ENCODE assay signal across 3 worm cellular contexts in the genomic region with DNA sequence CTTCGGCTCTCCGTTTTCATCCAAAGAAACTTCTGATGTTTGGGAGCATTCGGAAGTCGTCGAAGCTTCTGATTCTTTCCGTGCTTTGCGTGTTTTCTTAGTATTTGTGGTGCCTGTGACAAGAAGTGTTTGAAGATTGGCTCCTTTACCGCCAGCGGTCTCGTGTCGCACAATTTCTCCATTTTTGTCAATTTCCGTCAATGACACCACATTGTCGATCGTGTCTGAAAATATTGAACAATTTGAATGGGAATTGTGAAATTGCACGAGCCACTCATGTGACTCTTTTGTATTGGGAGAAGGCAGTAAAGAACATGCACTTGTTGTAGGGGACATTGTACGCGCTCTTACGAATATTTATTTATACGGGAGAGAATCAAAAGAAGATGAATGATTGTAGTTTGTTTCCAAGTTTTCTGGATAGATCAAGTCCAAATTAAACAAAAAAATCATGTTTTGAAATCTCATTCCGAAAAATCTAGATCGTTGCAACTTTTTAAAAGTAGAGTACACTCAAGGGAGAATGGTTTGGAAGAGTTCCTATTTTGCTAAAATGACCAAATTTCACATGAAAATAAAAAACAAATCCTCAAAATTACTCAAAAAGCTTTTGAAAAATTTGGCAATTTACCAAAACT.
TF ChIP-seq lines count a peak whose summit lies in the region.

No protein-coding gene starts in this region.

TF ChIP-seq in whole organism, L1 larva, 84 proteins besides CTCF, POLR2A, EP300 and RAD21 (continued from another document):
- TF ChIP-seq unc-62 (GFP tag; optimal IDR thresholded peaks at IDR 0.05; lab: Kevin White, UChicago) (no peak), unc-130 (tag; optimal IDR thresholded peaks at IDR 0.05; lab: Kevin White, UChicago) (no peak), aly-2 (tag; optimal IDR thresholded peaks at IDR 0.05; lab: Kevin White, UChicago) (no peak)
TF ChIP-seq in whole organism, L1 larva: peak in this region for 7.

TF ChIP-seq in whole organism, L4 larva, 104 proteins besides CTCF, POLR2A, EP300 and RAD21 (continued from another document):
- peak; percentile 26 for TF ChIP-seq dmd-6 (GFP tag; IDR thresholded peaks at IDR 0.05; lab: Robert Waterston, UW)
- TF ChIP-seq daf-16 (GFP tag; optimal IDR thresholded peaks at IDR 0.05; lab: Kevin White, UChicago): no peak
- TF ChIP-seq daf-16 (tag; optimal IDR thresholded peaks at IDR 0.05; lab: Kevin White, UChicago): peak; percentile 47
- TF ChIP-seq php-3 (GFP tag; IDR thresholded peaks at IDR 0.05; lab: Robert Waterston, UW): peak; percentile 41; the same call in 1 of the 2 replicates
- no peak for TF ChIP-seq spr-3 (GFP tag; optimal IDR thresholded peaks at IDR 0.05; lab: Kevin White, UChicago)
- peak; percentile 57 for TF ChIP-seq hlh-11 (tag; optimal IDR thresholded peaks at IDR 0.05; lab: Kevin White, UChicago)
- no peak for TF ChIP-seq aly-2 (tag; optimal IDR thresholded peaks at IDR 0.05; lab: Kevin White, UChicago)
- TF ChIP-seq dve-1 (tag; optimal IDR thresholded peaks at IDR 0.05; lab: Kevin White, UChicago; ENCODE audit: insufficient read depth): peak; percentile 70
- TF ChIP-seq nhr-28 (tag; optimal IDR thresholded peaks at IDR 0.05; lab: Kevin White, UChicago): peak; percentile 67
- no peak for TF ChIP-seq spr-1 (tag; optimal IDR thresholded peaks at IDR 0.05; lab: Kevin White, UChicago)

TF ChIP-seq in whole organism, young adult, 124 proteins besides CTCF, POLR2A, EP300 and RAD21 (continued from another document):
- peak; percentile 67 for TF ChIP-seq nfyb-1 (GFP tag; IDR thresholded peaks at IDR 0.05; lab: Robert Waterston, UW)
- no peak for TF ChIP-seq F57A8.1 (GFP tag; optimal IDR thresholded peaks at IDR 0.05; lab: Kevin White, UChicago)
- TF ChIP-seq egrh-3 (GFP tag; IDR thresholded peaks at IDR 0.05; lab: Robert Waterston, UW): 0 out of 2 replicates have a peak, but pooled peaks have one; percentile 5
- no peak for TF ChIP-seq zfh-2 (GFP tag; conservative IDR thresholded peaks at IDR 0.05; lab: Robert Waterston, UW)
- no peak for TF ChIP-seq ztf-26 (tag; optimal IDR thresholded peaks at IDR 0.05; lab: Kevin White, UChicago)
- peak; percentile 18 for TF ChIP-seq repo-1 (tag; optimal IDR thresholded peaks at IDR 0.05; lab: Kevin White, UChicago)
- no peak for TF ChIP-seq lin-26 (GFP tag; IDR thresholded peaks at IDR 0.05; lab: Robert Waterston, UW)
- no peak for TF ChIP-seq unc-130 (GFP tag; optimal IDR thresholded peaks at IDR 0.05; lab: Kevin White, UChicago)
- TF ChIP-seq ceh-79 (tag; optimal IDR thresholded peaks at IDR 0.05; lab: Kevin White, UChicago): no peak
- no peak for TF ChIP-seq pha-4 (tag; optimal IDR thresholded peaks at IDR 0.05; lab: Kevin White, UChicago)
- peak; percentile 33; the same call in 1 of the 2 replicates for TF ChIP-seq madf-3 (GFP tag; IDR thresholded peaks at IDR 0.05; lab: Robert Waterston, UW)
- TF ChIP-seq mel-28 (tag; optimal IDR thresholded peaks at IDR 0.05; lab: Kevin White, UChicago; ENCODE audit: borderline replicate concordance): peak; percentile 27
- TF ChIP-seq unc-62 (GFP tag; optimal IDR thresholded peaks at IDR 0.05; lab: Kevin White, UChicago): no peak
- TF ChIP-seq snpc-4 (GFP tag; optimal IDR thresholded peaks at IDR 0.05; lab: Kevin White, UChicago): no peak
- TF ChIP-seq snpc-4 (tag; optimal IDR thresholded peaks at IDR 0.05; lab: Kevin White, UChicago): no peak
- no peak for TF ChIP-seq madf-10 (tag; optimal IDR thresholded peaks at IDR 0.05; lab: Kevin White, UChicago)
- TF ChIP-seq sea-2 (GFP tag; IDR thresholded peaks at IDR 0.05; lab: Robert Waterston, UW): 0 out of 2 replicates have a peak, but pooled peaks have one; percentile 73
- no peak; the same call in 1 of the 2 replicates for TF ChIP-seq K11D2.4 (GFP tag; IDR thresholded peaks at IDR 0.05; lab: Robert Waterston, UW)
- TF ChIP-seq B0336.3 (GFP tag; IDR thresholded peaks at IDR 0.05; lab: Robert Waterston, UW): peak; percentile 59; the same call in 1 of the 2 replicates
- TF ChIP-seq F55B11.4 (tag; optimal IDR thresholded peaks at IDR 0.05; lab: Kevin White, UChicago; ENCODE audit: borderline replicate concordance, insufficient read depth): no peak
- no peak for TF ChIP-seq mcd-1 (GFP tag; IDR thresholded peaks at IDR 0.05; lab: Robert Waterston, UW)
- no peak for TF ChIP-seq nfya-1 (tag; optimal IDR thresholded peaks at IDR 0.05; lab: Kevin White, UChicago; ENCODE audit: borderline replicate concordance, insufficient read depth)
- peak; percentile 59; the same call in 1 of the 2 replicates for TF ChIP-seq Y53G8AR.9 (GFP tag; conservative IDR thresholded peaks at IDR 0.05; lab: Robert Waterston, UW)
- TF ChIP-seq snpc-1.3 (tag; optimal IDR thresholded peaks at IDR 0.05; lab: Kevin White, UChicago; ENCODE audit: insufficient read depth): no peak
- 0 out of 2 replicates have a peak, but pooled peaks have one; percentile 9 for TF ChIP-seq attf-3 (GFP tag; conservative IDR thresholded peaks at IDR 0.05; lab: Robert Waterston, UW)
- no peak for TF ChIP-seq efl-1 (GFP tag; optimal IDR thresholded peaks at IDR 0.05; lab: Kevin White, UChicago)
- peak; percentile 50 for TF ChIP-seq F52B5.7 (tag; optimal IDR thresholded peaks at IDR 0.05; lab: Kevin White, UChicago)
- 0 out of 2 replicates have a peak, but pooled peaks have one; percentile 29 for TF ChIP-seq ekl-4 (GFP tag; IDR thresholded peaks at IDR 0.05; lab: Robert Waterston, UW)
- TF ChIP-seq atf-7 (tag; optimal IDR thresholded peaks at IDR 0.05; lab: Kevin White, UChicago): no peak
- TF ChIP-seq tbp1 (GFP tag; optimal IDR thresholded peaks at IDR 0.05; lab: Kevin White, UChicago): no peak
- TF ChIP-seq hlh-12 (tag; optimal IDR thresholded peaks at IDR 0.05; lab: Kevin White, UChicago): no peak
- no peak for TF ChIP-seq ceh-27 (GFP tag; optimal IDR thresholded peaks at IDR 0.05; lab: Kevin White, UChicago)
- no peak for TF ChIP-seq akir-1 (GFP tag; optimal IDR thresholded peaks at IDR 0.05; lab: Kevin White, UChicago)
- TF ChIP-seq ZK185.1 (tag; optimal IDR thresholded peaks at IDR 0.05; lab: Kevin White, UChicago; ENCODE audit: poor library complexity, severe bottlenecking): no peak
- TF ChIP-seq ceh-58 (GFP tag; IDR thresholded peaks at IDR 0.05; lab: Robert Waterston, UW): no peak
- TF ChIP-seq die-1 (tag; optimal IDR thresholded peaks at IDR 0.05; lab: Kevin White, UChicago): no peak
- 0 out of 2 replicates have a peak, but pooled peaks have one; percentile 3 for TF ChIP-seq hmg-1.2 (GFP tag; IDR thresholded peaks at IDR 0.05; lab: Robert Waterston, UW)
- TF ChIP-seq attf-5 (GFP tag; optimal IDR thresholded peaks at IDR 0.05; lab: Kevin White, UChicago): no peak
- no peak for TF ChIP-seq xnd-1 (tag; optimal IDR thresholded peaks at IDR 0.05; lab: Kevin White, UChicago)
- TF ChIP-seq F57C9.4 (tag; optimal IDR thresholded peaks at IDR 0.05; lab: Kevin White, UChicago): no peak
- TF ChIP-seq ztf-28 (GFP tag; IDR thresholded peaks at IDR 0.05; lab: Robert Waterston, UW): no peak
